Worm (Caenorhabditis elegans) whole organism, mixed stage, embryonic: ENCODE data around the gene ric-3.

Source experiments
- M03D4.4 ChIP-seq: sonication (generic microtip); optimal IDR thresholded peaks from 2 replicates; lab custom pipeline; 2017; ENCODE audit warnings: mild to moderate bottlenecking, missing genetic modification characterization, missing compliant biosample characterization
- bed-3 ChIP-seq: fragments of 200-800 bp; sonication (Bioruptor generic); optimal IDR thresholded peaks from 3 replicates; lab custom pipeline; 2018; ENCODE audit warnings: mild to moderate bottlenecking, missing genetic modification characterization, moderate library complexity, missing compliant biosample characterization
- blmp-1 ChIP-seq: fragments of 150-350 bp; optimal IDR thresholded peaks from 2 replicates; lab custom pipeline; 2014; ENCODE audit warnings: missing biosample characterization, missing genetic modification characterization
- ceh-39 ChIP-seq: fragments of 150-350 bp; optimal IDR thresholded peaks from 2 replicates; lab custom pipeline; 2014; ENCODE audit warnings: missing biosample characterization, missing genetic modification characterization
- ceh-83 ChIP-seq: fragments of 200-800 bp; sonication (Bioruptor generic); optimal IDR thresholded peaks from 2 replicates; lab custom pipeline; 2018; ENCODE audit warnings: mild to moderate bottlenecking, missing genetic modification characterization, missing compliant biosample characterization
- ces-1 ChIP-seq: fragments of 150-350 bp; optimal IDR thresholded peaks from 2 replicates; lab custom pipeline; 2014; ENCODE audit warnings: missing biosample characterization, missing genetic modification reagents, missing genetic modification characterization
- cnd-1 ChIP-seq: fragments of 200-800 bp; sonication (Bioruptor generic); optimal IDR thresholded peaks from 2 replicates; lab custom pipeline; 2018; ENCODE audit warnings: mild to moderate bottlenecking, missing genetic modification characterization, missing compliant biosample characterization
- drap-1 ChIP-seq: fragments of 200-800 bp; sonication (Bioruptor generic); optimal IDR thresholded peaks from 3 replicates; lab custom pipeline; 2018; ENCODE audit warnings: mild to moderate bottlenecking, missing genetic modification characterization, missing compliant biosample characterization
- elt-3 ChIP-seq: fragments of 150-350 bp; optimal IDR thresholded peaks from 2 replicates; lab custom pipeline; 2014; ENCODE audit warnings: missing biosample characterization, missing genetic modification characterization
- ham-2 ChIP-seq: fragments of 200-800 bp; sonication (Bioruptor generic); optimal IDR thresholded peaks from 2 replicates; lab custom pipeline; 2018; ENCODE audit warnings: mild to moderate bottlenecking, missing genetic modification characterization, missing compliant biosample characterization
- hlh-1 ChIP-seq: fragments of 150-350 bp; optimal IDR thresholded peaks from 2 replicates; lab custom pipeline; 2014; ENCODE audit warnings: missing biosample characterization, missing genetic modification reagents, missing genetic modification characterization
- lin-13 ChIP-seq: fragments of 150-350 bp; optimal IDR thresholded peaks from 2 replicates; lab custom pipeline; 2014; ENCODE audit warnings: missing biosample characterization, missing genetic modification characterization
- lin-32 ChIP-seq: fragments of 200-800 bp; sonication (Bioruptor generic); optimal IDR thresholded peaks from 2 replicates; lab custom pipeline; 2018; ENCODE audit warnings: mild to moderate bottlenecking, missing genetic modification characterization, missing compliant biosample characterization
- lsy-2 ChIP-seq: fragments of 150-350 bp; optimal IDR thresholded peaks from 2 replicates; lab custom pipeline; 2014; ENCODE audit warnings: missing biosample characterization, missing genetic modification characterization
- mep-1 ChIP-seq: fragments of 150-350 bp; optimal IDR thresholded peaks from 2 replicates; lab custom pipeline; 2017; ENCODE audit warnings: missing biosample characterization, missing genetic modification reagents, missing genetic modification characterization, inconsistent platforms
- mls-2 ChIP-seq: sonication (generic microtip); optimal IDR thresholded peaks from 2 replicates; lab custom pipeline; 2016; ENCODE audit warnings: mild to moderate bottlenecking, missing genetic modification characterization, moderate library complexity, missing compliant biosample characterization
- nhr-12 ChIP-seq: fragments of 150-350 bp; optimal IDR thresholded peaks from 2 replicates; lab custom pipeline; 2014; ENCODE audit warnings: missing biosample characterization, missing genetic modification characterization
- nhr-2 ChIP-seq: fragments of 150-350 bp; optimal IDR thresholded peaks from 2 replicates; lab custom pipeline; 2014; ENCODE audit warnings: missing biosample characterization, missing genetic modification characterization
- nhr-237 ChIP-seq: fragments of 150-350 bp; optimal IDR thresholded peaks from 2 replicates; lab custom pipeline; 2014; ENCODE audit warnings: missing biosample characterization, missing genetic modification characterization
- nhr-28 ChIP-seq: fragments of 150-350 bp; optimal IDR thresholded peaks from 2 replicates; lab custom pipeline; 2014; ENCODE audit warnings: missing biosample characterization, missing genetic modification characterization
- nhr-76 ChIP-seq: sonication (generic microtip); optimal IDR thresholded peaks from 2 replicates; lab custom pipeline; 2017; ENCODE audit warnings: missing biosample characterization, missing genetic modification characterization
- pha-4 ChIP-seq: fragments of 150-350 bp; optimal IDR thresholded peaks from 2 replicates; lab custom pipeline; 2018; ENCODE audit warnings: missing biosample characterization, missing genetic modification reagents, missing genetic modification characterization
- sem-2 ChIP-seq: fragments of 200-800 bp; sonication (Bioruptor generic); optimal IDR thresholded peaks from 2 replicates; lab custom pipeline; 2018; ENCODE audit warnings: mild to moderate bottlenecking, missing genetic modification characterization, missing compliant biosample characterization
- snpc-4 ChIP-seq: fragments of 150-350 bp; optimal IDR thresholded peaks from 2 replicates; lab custom pipeline; 2014; ENCODE audit warnings: missing biosample characterization, missing genetic modification characterization
- sptf-1 ChIP-seq: sonication (generic microtip); optimal IDR thresholded peaks from 2 replicates; lab custom pipeline; 2017; ENCODE audit warnings: mild to moderate bottlenecking, missing genetic modification characterization, moderate library complexity, missing compliant biosample characterization
- tbx-8 ChIP-seq: fragments of 200-800 bp; sonication (Bioruptor generic); optimal IDR thresholded peaks from 2 replicates; lab custom pipeline; 2018; ENCODE audit warnings: mild to moderate bottlenecking, missing genetic modification characterization, moderate library complexity, missing compliant biosample characterization
- unc-120 ChIP-seq: sonication (generic microtip); optimal IDR thresholded peaks from 2 replicates; lab custom pipeline; 2017; ENCODE audit warnings: missing genetic modification characterization, missing compliant biosample characterization; ENCODE audit not compliant: poor library complexity, severe bottlenecking
- unc-39 ChIP-seq: fragments of 150-350 bp; optimal IDR thresholded peaks from 2 replicates; lab custom pipeline; 2014; ENCODE audit warnings: missing biosample characterization, missing genetic modification characterization
- unc-62 ChIP-seq: fragments of 150-350 bp; optimal IDR thresholded peaks from 2 replicates; lab custom pipeline; 2014; ENCODE audit warnings: missing biosample characterization, missing genetic modification reagents, missing genetic modification characterization
- zip-8 ChIP-seq: fragments of 150-350 bp; optimal IDR thresholded peaks from 2 replicates; lab custom pipeline; 2014; ENCODE audit warnings: missing biosample characterization, missing genetic modification characterization
- ztf-11 ChIP-seq: fragments of 150-350 bp; optimal IDR thresholded peaks from 2 replicates; lab custom pipeline; 2014; ENCODE audit warnings: missing biosample characterization, missing genetic modification characterization

The ric-3 gene

ce11 chrIV:7775725-7776124 lies 42.3 kb upstream of the ric-3 start, which contains the start of gene swd-2.1:
Gene swd-2.1, plus strand, starts transcription at chrIV:7776025.
- no peak for TF ChIP-seq lin-32 (GFP tag; lab: Kevin White, UChicago)
- no peak for TF ChIP-seq lsy-2 (tag; lab: Kevin White, UChicago)
- TF ChIP-seq drap-1 (GFP tag; lab: Kevin White, UChicago), result no peak
- no peak for TF ChIP-seq zip-8
- TF ChIP-seq nhr-76 (tag; lab: Kevin White, UChicago), result no peak
- TF ChIP-seq sptf-1, result no peak
- TF ChIP-seq tbx-8 (GFP tag; lab: Kevin White, UChicago), result no peak
- no peak for TF ChIP-seq ces-1 (GFP tag; lab: Kevin White, UChicago)
- TF ChIP-seq pha-4 (tag; lab: Kevin White, UChicago), result no peak
- no peak for TF ChIP-seq unc-120 (tag; lab: Kevin White, UChicago)
- no peak for TF ChIP-seq unc-39 (tag; lab: Kevin White, UChicago)
- no peak for TF ChIP-seq mls-2 (tag; lab: Kevin White, UChicago)
- no peak for TF ChIP-seq snpc-4 (tag; lab: Kevin White, UChicago)
- no peak for TF ChIP-seq lin-13
- no peak for TF ChIP-seq blmp-1 (tag; lab: Kevin White, UChicago)

ce11 chrIV:7778865-7779264 lies 39.2 kb upstream of the ric-3 start, which contains the start of gene rpap-3:
Gene rpap-3, minus strand, starts transcription at chrIV:7778965.
- TF ChIP-seq nhr-237 (tag; lab: Kevin White, UChicago) (no peak), lsy-2 (tag; lab: Kevin White, UChicago) (no peak), sem-2 (no peak), lin-32 (GFP tag; lab: Kevin White, UChicago) (no peak), bed-3 (GFP tag; lab: Kevin White, UChicago) (no peak), unc-39 (tag; lab: Kevin White, UChicago) (no peak), zip-8 (no peak), unc-62 (GFP tag; lab: Kevin White, UChicago) (no peak), sptf-1 (no peak), ces-1 (GFP tag; lab: Kevin White, UChicago) (no peak), blmp-1 (tag; lab: Kevin White, UChicago) (no peak), mls-2 (tag; lab: Kevin White, UChicago) (no peak), nhr-28 (no peak), cnd-1 (tag; lab: Kevin White, UChicago) (no peak), M03D4.4 (tag; lab: Kevin White, UChicago) (no peak), elt-3 (tag; lab: Kevin White, UChicago) (no peak), nhr-12 (tag; lab: Kevin White, UChicago) (no peak), tbx-8 (GFP tag; lab: Kevin White, UChicago) (no peak)

DNA sequence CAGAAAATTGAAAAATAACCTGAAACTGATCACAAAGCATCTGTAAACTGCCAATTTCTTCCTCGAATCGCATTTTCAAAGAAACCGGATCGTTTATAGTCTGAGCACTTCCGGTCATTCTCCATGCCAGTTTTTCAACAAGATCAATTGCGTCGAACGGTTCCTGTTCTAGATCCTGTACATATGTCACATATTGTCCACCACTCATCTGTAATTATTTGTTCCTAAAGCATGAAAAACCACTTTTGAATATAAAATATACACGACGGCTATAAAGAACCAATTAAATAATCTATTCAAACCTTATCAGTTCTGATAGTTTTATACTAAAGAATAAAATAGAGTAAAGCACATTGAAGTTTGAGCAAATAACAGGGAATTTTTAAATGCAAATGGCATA lies 35.8 kb upstream of the ric-3 start, which contains the start of gene sec-10:
TSS of gene sec-10 (minus strand) at position 208 of the 400 bp plus-strand sequence.
- TF ChIP-seq mep-1 (no peak), nhr-2 (tag; lab: Kevin White, UChicago) (no peak), unc-120 (tag; lab: Kevin White, UChicago) (no peak), M03D4.4 (tag; lab: Kevin White, UChicago) (no peak), ceh-39 (tag; lab: Kevin White, UChicago) (no peak), lin-13 (no peak), lsy-2 (tag; lab: Kevin White, UChicago) (no peak), ceh-83 (no peak), tbx-8 (GFP tag; lab: Kevin White, UChicago) (no peak), ztf-11 (tag; lab: Kevin White, UChicago) (no peak), nhr-76 (tag; lab: Kevin White, UChicago) (no peak), hlh-1 (tag; lab: Kevin White, UChicago) (no peak), nhr-28 (no peak), cnd-1 (tag; lab: Kevin White, UChicago) (no peak), sem-2 (no peak), snpc-4 (tag; lab: Kevin White, UChicago) (no peak), ces-1 (GFP tag; lab: Kevin White, UChicago) (no peak), mls-2 (tag; lab: Kevin White, UChicago) (no peak)

- no peak for TF ChIP-seq elt-3 (tag; lab: Kevin White, UChicago)
- no peak for TF ChIP-seq ham-2
Measured at ce11 chrIV:7783801-7784411, 34.1 kb upstream of the ric-3 start, which contains the start of gene tag-321. Gene tag-321, minus strand, starts transcription at chrIV:7783851.
